Worm (Caenorhabditis elegans) whole organism, L4/young adult: ENCODE data around the gene F12A10.6.
"Not testable (repeated sequence)": the region's sequence is repeated elsewhere in the genome, so short reads cannot be mapped to it uniquely, and the experiment has no call there.

Experiments
- W03F9.2 ChIP-seq: fragments of 150-350 bp; optimal IDR thresholded peaks from 2 replicates; lab custom pipeline; 2014; ENCODE audit warnings: missing biosample characterization, missing genetic modification characterization
- dao-5 ChIP-seq: sonication (generic microtip); optimal IDR thresholded peaks from 2 replicates; lab custom pipeline; 2016; ENCODE audit warnings: missing genotype, missing genetic modification characterization, moderate library complexity, missing compliant biosample characterization
- him-1 ChIP-seq: sonication (generic microtip); optimal IDR thresholded peaks from 2 replicates; lab custom pipeline; 2016; ENCODE audit warnings: missing genotype, missing genetic modification reagents, missing genetic modification characterization, missing compliant biosample characterization

Gene F12A10.6

DNA sequence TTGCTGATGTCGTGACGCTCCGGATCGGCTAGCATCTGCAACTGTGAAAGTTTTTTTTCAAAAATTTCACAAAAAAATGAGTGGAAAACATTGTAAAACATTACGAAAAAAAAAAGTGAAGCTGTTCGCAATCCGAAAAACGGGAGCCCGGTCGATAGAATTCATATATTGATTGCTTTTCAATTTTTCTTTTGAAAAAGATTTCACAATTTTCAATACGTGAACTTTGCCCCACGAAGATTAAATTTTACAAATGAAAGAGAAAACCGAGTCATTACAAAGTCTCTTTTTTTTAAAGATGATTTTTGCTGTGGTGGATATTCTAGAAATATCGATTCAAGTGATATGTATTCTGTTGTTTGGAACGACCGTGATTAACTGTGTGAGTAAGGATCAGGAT, at the start of gene F12A10.6:
TSS of gene F12A10.6 (minus strand) at position 101 of the 400 bp plus-strand sequence.
- TF ChIP-seq him-1 (tag; lab: Kevin White, UChicago): no peak
- no peak for TF ChIP-seq dao-5 (tag; lab: Kevin White, UChicago)
- no peak for TF ChIP-seq W03F9.2

DNA sequence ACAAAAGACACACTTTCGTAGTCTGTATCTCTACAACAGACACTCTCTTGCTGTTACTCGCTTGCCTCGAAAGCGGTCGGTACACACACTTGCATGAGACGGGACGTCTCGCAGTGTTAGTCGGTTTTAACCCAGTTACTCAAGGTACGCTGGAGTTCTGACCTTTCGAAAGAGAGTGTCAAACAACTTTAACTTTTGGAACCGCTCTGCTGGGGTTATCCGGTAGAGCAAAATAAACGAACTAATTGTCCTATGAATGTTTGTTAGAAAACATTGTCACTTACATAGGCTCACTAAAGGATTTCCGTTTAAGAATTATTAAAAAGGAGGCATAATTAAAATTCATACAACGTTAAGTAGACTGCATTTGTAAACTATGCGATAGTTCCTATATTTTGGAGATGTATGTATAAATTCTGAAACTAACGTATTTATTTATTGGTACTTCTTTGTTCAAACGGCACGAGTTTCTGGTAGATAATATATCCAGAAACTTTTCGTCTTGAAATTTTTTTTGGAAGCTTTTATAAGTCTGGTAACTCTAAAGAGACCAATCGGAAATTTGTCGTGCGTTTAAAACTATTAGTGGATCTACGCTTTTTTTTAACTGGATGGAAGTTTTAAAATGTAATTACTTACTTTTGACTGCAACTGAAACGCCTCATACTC, 49.3 kb upstream of the F12A10.6 start:
- TF ChIP-seq dao-5 (tag; lab: Kevin White, UChicago): peak; percentile 89
- peak; percentile 98 for TF ChIP-seq him-1 (tag; lab: Kevin White, UChicago)
- peak; percentile 80 for TF ChIP-seq W03F9.2

DNA sequence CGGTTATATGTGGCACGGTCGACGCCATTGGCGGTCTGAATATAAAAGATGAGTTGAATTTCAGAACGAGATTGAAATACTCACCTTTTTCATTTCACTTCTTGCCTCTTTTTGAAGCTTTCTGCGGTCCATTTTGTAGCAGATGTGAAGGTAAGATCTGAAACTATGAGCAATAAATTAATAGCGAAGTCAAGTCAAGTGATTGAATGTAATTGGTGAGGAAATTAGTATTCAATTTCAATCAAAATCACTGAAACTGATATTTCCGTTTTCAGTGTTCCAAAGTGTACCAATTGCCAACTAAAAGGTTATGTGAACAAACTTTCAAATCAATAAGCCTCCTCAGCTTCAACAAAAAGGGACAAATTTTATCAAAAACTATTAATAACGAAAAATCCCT, 47.4 kb upstream of the F12A10.6 start, which contains the start of gene C17C3.24:
TSS of gene C17C3.24 (minus strand) at position 101 of the 400 bp plus-strand sequence.
- no peak for TF ChIP-seq him-1 (tag; lab: Kevin White, UChicago)
- TF ChIP-seq dao-5 (tag; lab: Kevin White, UChicago): no peak
- no peak for TF ChIP-seq W03F9.2

DNA sequence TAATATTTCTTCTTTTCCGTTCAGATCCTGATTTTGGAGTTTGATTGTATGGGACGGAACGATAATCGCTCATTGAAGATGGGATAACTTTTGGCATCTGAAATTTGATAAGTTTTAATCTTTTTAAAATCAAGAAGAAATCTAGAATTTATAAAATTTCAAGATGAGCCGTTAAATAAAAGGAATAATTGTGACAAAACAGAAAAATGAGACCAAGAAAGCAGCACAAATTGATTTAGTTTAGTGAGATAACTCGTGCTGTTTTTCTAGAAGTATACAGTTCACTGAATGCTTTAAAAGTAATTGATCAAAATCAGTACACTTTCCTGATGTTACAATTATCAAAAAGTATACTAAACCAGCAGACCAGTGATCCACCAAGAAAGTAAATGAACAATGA, 45.8 kb upstream of the F12A10.6 start, which contains the start of gene hlh-27:
TSS of gene hlh-27 (minus strand) at position 101 of the 400 bp plus-strand sequence.
- not testable (repeated sequence) for TF ChIP-seq W03F9.2; him-1 (tag; lab: Kevin White, UChicago); dao-5 (tag; lab: Kevin White, UChicago)

DNA sequence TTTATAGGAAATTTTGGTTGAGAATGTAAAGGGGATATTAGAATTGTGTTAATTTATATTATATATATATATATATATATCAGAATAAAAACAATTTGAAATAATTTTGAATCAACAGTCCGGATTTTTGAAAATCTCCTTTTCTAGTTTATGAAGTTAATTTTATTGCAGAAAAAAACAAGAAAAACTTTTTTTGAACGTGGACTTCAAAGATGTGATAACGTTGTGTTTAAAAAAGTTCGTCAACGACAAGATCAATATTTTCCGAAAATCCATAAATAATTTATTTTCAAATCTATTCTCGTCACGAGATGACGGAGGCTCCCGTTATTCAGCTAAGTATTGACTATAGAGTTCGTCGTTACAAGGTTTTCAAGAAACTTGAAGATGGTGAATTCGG, 43.2 kb upstream of the F12A10.6 start, which contains the start of gene C17C3.11:
TSS of gene C17C3.11 (plus strand) at position 301 of the 400 bp plus-strand sequence.
- TF ChIP-seq him-1 (tag; lab: Kevin White, UChicago) (no peak), W03F9.2 (no peak), dao-5 (tag; lab: Kevin White, UChicago) (no peak)

DNA sequence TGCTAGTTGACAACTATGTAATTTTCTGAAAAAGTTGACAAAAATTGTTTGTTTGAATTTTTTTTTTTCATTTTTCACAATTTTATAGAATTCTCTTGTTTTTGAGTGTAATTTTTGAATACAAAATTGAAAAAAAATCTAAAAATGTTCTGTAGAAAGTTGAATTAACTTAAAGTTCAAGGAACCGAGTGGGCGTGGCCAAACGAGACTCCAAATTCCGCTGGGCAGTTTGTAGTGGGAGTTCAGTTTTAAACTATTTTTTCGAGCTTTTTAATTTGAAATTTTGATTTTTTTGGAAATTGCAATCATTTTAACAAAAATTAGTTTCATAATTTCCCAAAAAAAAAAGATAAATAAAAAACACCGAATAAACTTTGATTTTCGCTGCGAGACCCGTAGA, 42.8 kb upstream of the F12A10.6 start:
- TF ChIP-seq W03F9.2: no peak
- TF ChIP-seq dao-5 (tag; lab: Kevin White, UChicago): no peak
- no peak for TF ChIP-seq him-1 (tag; lab: Kevin White, UChicago)

DNA sequence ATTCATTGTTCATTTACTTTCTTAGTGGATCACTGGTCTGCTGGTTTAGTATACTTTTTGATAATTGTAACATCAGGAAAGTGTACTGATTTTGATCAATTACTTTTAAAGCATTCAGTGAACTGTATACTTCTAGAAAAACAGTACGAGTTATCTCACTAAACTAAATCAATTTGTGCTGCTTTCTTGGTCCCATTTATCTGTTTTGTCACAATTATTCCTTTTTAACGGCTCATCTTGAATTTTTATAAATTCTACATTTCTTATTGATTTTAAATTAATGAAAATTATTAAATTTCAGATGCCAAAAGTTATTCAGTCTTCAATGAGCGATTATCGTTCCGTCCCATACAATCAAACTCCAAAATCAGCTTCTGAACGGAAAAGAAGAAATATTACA, 40.6 kb upstream of the F12A10.6 start, which contains the start of gene hlh-25:
TSS of gene hlh-25 (plus strand) at position 301 of the 400 bp plus-strand sequence.
- TF ChIP-seq dao-5 (tag; lab: Kevin White, UChicago); W03F9.2; him-1 (tag; lab: Kevin White, UChicago): not testable (repeated sequence)

DNA sequence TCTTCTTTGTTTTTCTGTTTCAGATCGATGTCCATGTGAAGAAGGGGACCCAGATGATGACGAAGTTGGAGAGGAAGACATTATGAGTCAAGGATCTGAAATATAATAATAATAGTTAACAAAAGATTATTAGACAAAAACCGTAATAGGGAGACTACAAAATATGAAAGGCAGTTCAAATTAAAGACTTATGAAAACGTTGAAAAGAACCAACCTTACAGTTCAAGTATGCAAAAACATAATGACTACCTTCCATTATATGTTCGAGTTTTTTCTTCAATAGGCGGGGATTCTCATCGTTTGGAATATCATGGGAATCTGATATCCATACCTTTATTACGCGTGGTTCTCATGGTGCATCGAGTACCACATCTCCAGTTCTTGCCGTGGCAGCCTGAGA, 39.3 kb upstream of the F12A10.6 start, which contains the start of gene hlh-26:
TSS of gene hlh-26 (minus strand) at position 101 of the 400 bp plus-strand sequence.
- no peak for TF ChIP-seq W03F9.2
- TF ChIP-seq dao-5 (tag; lab: Kevin White, UChicago): no peak
- no peak for TF ChIP-seq him-1 (tag; lab: Kevin White, UChicago)

DNA sequence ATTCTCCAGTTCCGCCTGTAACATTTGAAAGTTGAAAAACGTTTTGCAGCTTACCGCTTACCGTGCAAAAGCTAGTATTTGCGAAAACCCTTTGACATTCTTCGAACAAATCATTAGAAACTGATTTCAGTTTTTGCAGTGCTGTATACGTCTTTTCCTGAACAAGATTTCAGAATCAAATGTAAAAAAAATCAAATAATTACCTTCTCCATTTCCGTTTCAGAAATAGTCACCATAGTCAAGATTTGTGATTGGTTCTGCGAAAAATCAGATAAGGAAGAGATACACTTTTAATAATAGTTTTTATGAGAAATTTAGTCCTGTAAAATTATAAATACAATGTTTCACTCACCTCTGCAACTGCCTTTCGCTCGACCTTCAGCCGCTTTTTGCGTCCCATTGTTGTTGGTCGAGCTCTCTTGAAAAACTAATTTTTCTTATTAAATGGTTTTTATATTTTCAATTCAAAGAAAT, 37.6 kb upstream of the F12A10.6 start, which contains the start of gene C17C3.9:
TSS of gene C17C3.9 (minus strand) at position 424 of the 474 bp plus-strand sequence.
- TF ChIP-seq dao-5 (tag; lab: Kevin White, UChicago) (no peak), him-1 (tag; lab: Kevin White, UChicago) (no peak), W03F9.2 (no peak)

DNA sequence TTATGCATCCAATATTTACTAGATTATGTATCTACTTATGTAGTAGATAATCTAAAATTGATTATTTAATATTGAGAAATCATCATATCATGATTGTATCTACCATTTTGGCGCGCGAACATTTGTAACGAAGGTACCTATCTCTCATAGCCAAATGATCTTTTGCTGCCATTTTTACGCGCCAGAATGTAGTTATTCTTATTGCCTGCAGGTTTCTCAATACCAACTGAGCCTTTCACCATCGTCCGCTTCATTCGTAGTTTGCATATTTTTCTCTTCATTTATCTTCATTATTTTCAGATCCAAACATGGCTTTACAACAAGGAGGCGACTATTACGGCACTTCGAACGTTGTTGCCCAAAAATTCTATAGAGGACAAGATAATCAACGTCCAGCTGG, 33.5 kb upstream of the F12A10.6 start, which contains the start of gene ZK177.1:
TSS of gene ZK177.1 (plus strand) at position 301 of the 400 bp plus-strand sequence.
- TF ChIP-seq dao-5 (tag; lab: Kevin White, UChicago) (no peak), W03F9.2 (no peak), him-1 (tag; lab: Kevin White, UChicago) (no peak)

DNA sequence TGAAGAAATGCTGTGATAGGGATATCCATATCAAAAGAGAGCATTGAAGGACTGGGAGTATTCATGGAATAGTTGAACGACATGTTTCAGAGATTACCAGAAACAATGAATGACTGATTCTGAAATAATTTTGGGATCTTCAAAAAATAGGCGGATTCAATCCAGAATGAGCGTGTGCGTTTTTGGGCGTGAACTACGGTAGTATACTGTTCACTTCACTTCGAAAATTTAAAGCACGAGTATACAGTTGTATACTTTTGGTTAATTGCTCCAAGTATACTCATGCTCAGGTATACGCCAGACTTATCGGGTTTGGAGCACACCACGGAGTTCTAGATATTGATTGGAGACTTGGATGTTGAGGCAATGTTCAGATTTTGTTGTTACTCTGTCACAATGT, 31.0 kb upstream of the F12A10.6 start, which contains the start of gene tbx-35:
TSS of gene tbx-35 (minus strand) at position 101 of the 400 bp plus-strand sequence.
- no peak for TF ChIP-seq him-1 (tag; lab: Kevin White, UChicago)
- TF ChIP-seq W03F9.2: no peak
- TF ChIP-seq dao-5 (tag; lab: Kevin White, UChicago): no peak

DNA sequence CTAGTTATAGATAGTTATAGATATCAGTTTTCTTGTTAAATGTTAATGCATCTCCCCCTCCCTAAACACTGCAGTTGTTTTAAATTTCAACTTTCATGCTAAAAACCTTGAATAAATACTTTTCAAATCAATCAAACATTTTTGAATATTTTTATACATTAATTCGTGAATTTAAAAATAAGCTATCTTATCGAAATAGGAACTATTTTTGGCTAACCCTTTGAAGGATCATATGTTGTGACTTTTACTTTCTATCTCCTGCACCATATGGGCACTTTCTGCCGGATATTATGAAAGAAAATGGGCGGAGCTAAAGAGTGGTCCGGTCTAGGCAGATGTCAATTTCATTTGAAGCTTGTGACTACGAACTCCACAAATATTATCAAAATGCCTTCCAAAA, 28.3 kb upstream of the F12A10.6 start, which contains the start of gene ZK177.11:
TSS of gene ZK177.11 (plus strand) at position 301 of the 400 bp plus-strand sequence.
- TF ChIP-seq W03F9.2: no peak
- no peak for TF ChIP-seq dao-5 (tag; lab: Kevin White, UChicago)
- TF ChIP-seq him-1 (tag; lab: Kevin White, UChicago): no peak

DNA sequence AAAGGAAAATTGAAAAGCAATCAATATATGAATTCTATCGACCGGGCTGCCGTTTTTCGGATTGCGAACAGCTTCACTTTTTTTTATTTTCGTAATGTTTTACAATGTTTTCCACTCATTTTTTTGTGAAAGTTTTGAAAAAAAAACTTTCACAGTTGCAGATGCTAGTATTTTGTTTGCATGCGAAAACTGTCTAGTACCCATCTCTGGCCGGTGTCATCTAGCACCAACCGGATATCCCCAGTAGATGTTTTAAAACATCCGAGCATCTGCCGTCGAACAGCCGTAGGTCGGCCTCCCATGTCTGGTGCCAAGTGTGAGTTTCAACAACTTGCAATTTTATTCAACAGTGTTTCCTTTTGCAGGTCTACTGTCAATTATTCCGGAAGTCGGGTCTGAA, 27.1 kb upstream of the F12A10.6 start, which contains the start of gene ZK177.12:
TSS of gene ZK177.12 (plus strand) at position 301 of the 400 bp plus-strand sequence.
- TF ChIP-seq dao-5 (tag; lab: Kevin White, UChicago): no peak
- TF ChIP-seq W03F9.2: no peak
- no peak for TF ChIP-seq him-1 (tag; lab: Kevin White, UChicago)

DNA sequence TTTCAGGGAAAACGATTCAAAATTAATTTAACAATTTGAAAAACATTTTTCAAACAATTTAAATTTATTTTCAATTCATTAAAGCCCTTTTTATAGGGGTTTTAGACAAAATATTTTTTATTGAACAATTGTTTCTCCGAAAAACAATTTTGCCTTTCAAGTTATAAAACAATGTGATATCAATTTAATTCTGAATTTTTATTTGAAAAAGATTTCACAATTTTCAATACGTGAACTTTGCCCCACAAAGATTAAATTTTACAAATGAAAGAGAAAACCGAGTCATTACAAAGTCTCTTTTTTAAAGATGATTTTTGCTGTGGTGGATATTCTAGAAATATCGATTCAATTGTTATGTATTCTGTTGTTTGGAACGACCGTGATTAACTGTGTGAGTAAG, 24.6 kb upstream of the F12A10.6 start, which contains the start of gene ZK177.2:
TSS of gene ZK177.2 (plus strand) at position 301 of the 400 bp plus-strand sequence.
- no peak for TF ChIP-seq dao-5 (tag; lab: Kevin White, UChicago)
- no peak for TF ChIP-seq him-1 (tag; lab: Kevin White, UChicago)
- TF ChIP-seq W03F9.2: no peak
